Worm (Caenorhabditis elegans) whole organism, L2 larva: ENCODE results near the gene Y75B12B.13.

Source experiments
- F13H6.1 ChIP-seq: sonication (generic microtip); optimal IDR thresholded peaks from 2 replicates; lab custom pipeline; 2016; ENCODE audit warnings: missing genetic modification characterization, missing compliant biosample characterization
- R02D3.7 ChIP-seq: fragments of 150-350 bp; optimal IDR thresholded peaks from 2 replicates; lab custom pipeline; 2014; ENCODE audit warnings: missing biosample characterization, missing genetic modification characterization
- Y55F3AM.14 ChIP-seq: fragments of 200-800 bp; sonication (Bioruptor generic); optimal IDR thresholded peaks from 2 replicates; lab custom pipeline; 2018; ENCODE audit warnings: mild to moderate bottlenecking, missing genetic modification characterization, missing compliant biosample characterization
- aly-2 ChIP-seq: fragments of 150-350 bp; optimal IDR thresholded peaks from 2 replicates; lab custom pipeline; 2014; ENCODE audit warnings: missing biosample characterization, missing genetic modification characterization
- ama-1 ChIP-seq: fragments of 150-350 bp; optimal IDR thresholded peaks from 2 replicates; lab custom pipeline; 2018; ENCODE audit warnings: inconsistent platforms
- ceh-82 ChIP-seq: fragments of 150-350 bp; optimal IDR thresholded peaks from 2 replicates; lab custom pipeline; 2014; ENCODE audit warnings: missing biosample characterization, missing genetic modification characterization
- egl-27 ChIP-seq: sonication (generic microtip); optimal IDR thresholded peaks from 3 replicates; lab custom pipeline; 2017; ENCODE audit warnings: missing biosample characterization, missing genetic modification reagents, missing genetic modification characterization
- elt-3 ChIP-seq: sonication (generic microtip); optimal IDR thresholded peaks from 2 replicates; lab custom pipeline; 2017; ENCODE audit warnings: missing biosample characterization, missing genetic modification characterization
- fos-1 ChIP-seq: fragments of 150-350 bp; optimal IDR thresholded peaks from 2 replicates; lab custom pipeline; 2014; ENCODE audit warnings: missing biosample characterization, missing genetic modification characterization
- gmeb-1 ChIP-seq: fragments of 150-350 bp; optimal IDR thresholded peaks from 2 replicates; lab custom pipeline; 2014; ENCODE audit warnings: missing biosample characterization, missing genetic modification characterization
- lin-11 ChIP-seq: fragments of 150-350 bp; sonication (generic microtip); optimal IDR thresholded peaks from 2 replicates; lab custom pipeline; 2014; ENCODE audit warnings: missing biosample characterization, missing genetic modification characterization, inconsistent platforms, mixed read lengths
- lin-13 ChIP-seq: fragments of 150-350 bp; optimal IDR thresholded peaks from 2 replicates; lab custom pipeline; 2014; ENCODE audit warnings: missing biosample characterization, missing genetic modification reagents, missing genetic modification characterization
- lin-39 ChIP-seq: fragments of 150-350 bp; optimal IDR thresholded peaks from 2 replicates; lab custom pipeline; 2014; ENCODE audit warnings: missing biosample characterization, missing genetic modification reagents, missing genetic modification characterization
- mab-5 ChIP-seq: fragments of 150-350 bp; optimal IDR thresholded peaks from 2 replicates; lab custom pipeline; 2014; ENCODE audit warnings: missing biosample characterization, missing genetic modification characterization
- mbf-1 ChIP-seq: sonication (generic microtip); optimal IDR thresholded peaks from 2 replicates; lab custom pipeline; 2017; ENCODE audit warnings: missing biosample characterization, missing genetic modification characterization
- nhr-10 ChIP-seq: sonication (generic microtip); optimal IDR thresholded peaks from 2 replicates; lab custom pipeline; 2017; ENCODE audit warnings: missing biosample characterization, missing genetic modification characterization
- nhr-11 ChIP-seq: fragments of 150-350 bp; optimal IDR thresholded peaks from 2 replicates; lab custom pipeline; 2014; ENCODE audit warnings: missing biosample characterization, missing genetic modification characterization
- nhr-129 ChIP-seq: fragments of 150-350 bp; optimal IDR thresholded peaks from 2 replicates; lab custom pipeline; 2014; ENCODE audit warnings: missing biosample characterization, missing genetic modification characterization
- nhr-21 ChIP-seq: fragments of 150-350 bp; optimal IDR thresholded peaks from 2 replicates; lab custom pipeline; 2014; ENCODE audit warnings: missing biosample characterization, missing genetic modification characterization
- nhr-23 ChIP-seq: fragments of 150-350 bp; optimal IDR thresholded peaks from 2 replicates; lab custom pipeline; 2014; ENCODE audit warnings: missing biosample characterization, missing genetic modification reagents, missing genetic modification characterization
- nhr-237 ChIP-seq: fragments of 150-350 bp; optimal IDR thresholded peaks from 2 replicates; lab custom pipeline; 2014; ENCODE audit warnings: missing biosample characterization, missing genetic modification characterization
- nhr-6 ChIP-seq: fragments of 150-350 bp; optimal IDR thresholded peaks from 2 replicates; lab custom pipeline; 2014; ENCODE audit warnings: missing biosample characterization, missing genetic modification characterization
- peb-1 ChIP-seq: fragments of 150-350 bp; optimal IDR thresholded peaks from 2 replicates; lab custom pipeline; 2014; ENCODE audit warnings: missing biosample characterization, missing genetic modification characterization
- skn-1 ChIP-seq: sonication (generic microtip); optimal IDR thresholded peaks from 2 replicates; lab custom pipeline; 2017; ENCODE audit warnings: missing biosample characterization, missing genetic modification characterization
- sma-3 ChIP-seq: sonication (generic microtip); optimal IDR thresholded peaks from 2 replicates; lab custom pipeline; 2016; ENCODE audit warnings: missing genetic modification reagents, missing genetic modification characterization, missing compliant biosample characterization
- sma-9 ChIP-seq, 2 experiments: fragments of 150-350 bp in 1 of 2; sonication (generic microtip) in 1 of 2; optimal IDR thresholded peaks; 2 replicates each; lab custom pipeline; 2014 to 2016; ENCODE audit warnings: missing genetic modification characterization in 2 of 2, mild to moderate bottlenecking in 1 of 2, missing biosample characterization in 1 of 2, missing compliant biosample characterization in 1 of 2, missing genetic modification reagents in 1 of 2, moderate library complexity in 1 of 2
- snpc-4 ChIP-seq: fragments of 150-350 bp; optimal IDR thresholded peaks from 2 replicates; lab custom pipeline; 2014; ENCODE audit warnings: missing biosample characterization, missing genetic modification characterization
- unc-55 ChIP-seq: fragments of 150-350 bp; sonication (generic microtip); optimal IDR thresholded peaks from 3 replicates; lab custom pipeline; 2014; ENCODE audit warnings: missing biosample characterization, missing genetic modification reagents, missing genetic modification characterization
- unc-62 ChIP-seq: fragments of 150-350 bp; optimal IDR thresholded peaks from 2 replicates; lab custom pipeline; 2014; ENCODE audit warnings: missing biosample characterization, missing genetic modification reagents, missing genetic modification characterization
- zag-1 ChIP-seq: fragments of 150-350 bp; optimal IDR thresholded peaks from 2 replicates; lab custom pipeline; 2014; ENCODE audit warnings: missing biosample characterization, missing genetic modification characterization
- ztf-1 ChIP-seq: fragments of 200-800 bp; sonication (Bioruptor generic); conservative IDR thresholded peaks from 2 replicates; pipeline ENCODE4 v1.3.6; 2022; ENCODE audit warnings: missing genetic modification characterization, missing compliant biosample characterization
- ztf-11 ChIP-seq: sonication (generic microtip); optimal IDR thresholded peaks from 2 replicates; lab custom pipeline; 2017; ENCODE audit warnings: missing biosample characterization, missing genetic modification characterization
- ztf-4 ChIP-seq: fragments of 150-350 bp; optimal IDR thresholded peaks from 2 replicates; lab custom pipeline; 2014; ENCODE audit warnings: missing biosample characterization, missing genetic modification characterization

The Y75B12B.13 gene

DNA sequence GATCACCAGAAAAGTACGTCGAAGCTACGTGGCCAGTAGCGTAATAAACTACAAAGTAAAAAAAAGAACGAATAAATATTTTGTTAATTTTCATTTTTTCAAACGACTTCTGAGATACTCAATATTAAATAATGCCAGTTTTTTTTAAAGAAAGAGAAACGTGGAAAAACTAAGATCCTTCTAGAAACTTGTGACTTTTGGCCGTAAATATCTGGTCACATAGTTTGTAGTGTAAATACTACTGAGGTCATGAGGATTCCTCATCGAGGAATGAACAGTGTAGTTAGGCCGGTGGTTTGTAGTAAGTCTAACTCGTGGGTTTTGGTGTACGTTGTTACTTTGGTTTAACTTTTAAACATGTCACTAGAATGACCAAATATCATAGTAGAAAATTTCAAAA is 25.8 kb downstream of the Y75B12B.13 start:
- TF ChIP-seq nhr-129, result peak; percentile 13
- TF ChIP-seq, all 48 proteins: peak for 1; not testable (repeated sequence) for 47

DNA sequence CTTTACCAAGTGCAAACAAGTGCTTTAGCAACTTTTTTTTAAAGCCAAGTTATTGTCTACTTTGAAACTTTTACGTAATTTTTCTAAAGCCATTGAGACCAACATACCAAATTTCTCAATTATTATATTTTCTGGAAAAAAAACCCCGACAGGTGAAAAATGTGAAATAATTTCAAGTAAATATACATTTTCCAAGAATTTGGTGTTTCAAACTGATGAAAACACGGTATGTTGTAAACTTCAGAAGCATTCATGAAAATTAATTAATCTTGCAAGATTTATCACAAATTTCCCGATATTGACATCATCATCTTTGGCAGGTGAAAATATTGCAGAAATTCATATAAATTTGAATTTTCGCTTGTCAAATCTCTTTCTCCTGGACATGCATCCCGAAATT is 31.1 kb downstream of the Y75B12B.13 start, which contains the start of gene srz-11:
TSS of gene srz-11 (plus strand) at position 386 of the 400 bp plus-strand sequence.
- no peak for TF ChIP-seq aly-2 (tag; lab: Kevin White, UChicago)

DNA sequence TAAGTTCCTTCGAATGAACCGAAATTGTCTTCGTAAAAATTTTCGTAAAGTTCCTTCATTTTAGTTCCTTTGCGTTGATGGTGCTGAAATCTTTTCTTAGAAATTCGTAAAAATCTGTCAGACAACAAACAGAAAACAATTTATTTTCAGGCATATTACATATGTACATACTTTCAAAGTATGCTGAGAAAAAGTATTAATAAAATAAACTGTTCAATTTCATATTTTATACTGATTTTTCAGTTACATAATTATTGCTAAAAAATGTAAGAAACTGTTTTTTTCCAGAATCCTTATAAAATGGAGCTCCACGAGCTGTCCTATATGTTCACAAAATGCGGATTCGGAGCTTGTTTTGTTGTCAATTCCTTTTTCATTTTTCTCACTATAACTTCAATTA is 35.1 kb downstream of the Y75B12B.13 start, which contains the start of gene str-45:
TSS of gene str-45 (plus strand) at position 301 of the 400 bp plus-strand sequence.
- TF ChIP-seq ztf-1 (GFP tag; lab: Robert Waterston, UW) (no peak), skn-1 (tag; lab: Kevin White, UChicago) (no peak), nhr-10 (tag; lab: Kevin White, UChicago) (no peak), ztf-11 (tag; lab: Kevin White, UChicago) (no peak), zag-1 (tag; lab: Kevin White, UChicago) (no peak), unc-62 (GFP tag; lab: Kevin White, UChicago) (no peak), lin-11 (tag; lab: Kevin White, UChicago) (no peak), ztf-4 (tag; lab: Kevin White, UChicago) (no peak), R02D3.7 (tag; lab: Kevin White, UChicago) (no peak), nhr-21 (tag; lab: Kevin White, UChicago) (no peak), Y55F3AM.14 (GFP tag; lab: Kevin White, UChicago) (no peak), gmeb-1 (tag; lab: Kevin White, UChicago) (no peak), peb-1 (no peak)

DNA sequence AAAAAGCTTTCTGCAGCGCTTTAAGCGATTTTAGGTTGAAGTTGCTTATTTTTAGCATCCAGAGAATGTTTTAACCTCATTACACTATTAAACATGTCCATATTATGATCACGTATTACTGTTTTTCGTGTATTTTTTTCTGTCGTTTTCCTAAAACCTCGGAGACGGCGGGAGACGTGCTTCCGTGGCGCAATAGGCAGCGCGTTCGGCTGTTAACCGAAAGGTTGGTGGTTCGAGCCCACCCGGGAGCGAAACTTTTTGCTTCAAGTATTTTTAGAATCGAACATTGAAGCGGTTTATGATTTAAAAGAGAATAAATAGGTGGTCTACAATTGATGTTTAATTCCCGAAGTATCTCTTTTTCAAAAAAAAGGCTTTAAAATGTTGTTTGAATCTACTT is 37.3 kb downstream of the Y75B12B.13 start:
- TF ChIP-seq fos-1 (tag; lab: Kevin White, UChicago) (peak; percentile 8), unc-55 (GFP tag; lab: Kevin White, UChicago) (no peak), sma-9 (GFP tag; optimal IDR thresholded peaks at IDR 0.05; lab: Kevin White, UChicago) (no peak), sma-9 (tag; optimal IDR thresholded peaks at IDR 0.05; lab: Kevin White, UChicago) (no peak), sma-3 (GFP tag; lab: Kevin White, UChicago) (peak; percentile 22)
- TF ChIP-seq, all 48 proteins: peak for 2

DNA sequence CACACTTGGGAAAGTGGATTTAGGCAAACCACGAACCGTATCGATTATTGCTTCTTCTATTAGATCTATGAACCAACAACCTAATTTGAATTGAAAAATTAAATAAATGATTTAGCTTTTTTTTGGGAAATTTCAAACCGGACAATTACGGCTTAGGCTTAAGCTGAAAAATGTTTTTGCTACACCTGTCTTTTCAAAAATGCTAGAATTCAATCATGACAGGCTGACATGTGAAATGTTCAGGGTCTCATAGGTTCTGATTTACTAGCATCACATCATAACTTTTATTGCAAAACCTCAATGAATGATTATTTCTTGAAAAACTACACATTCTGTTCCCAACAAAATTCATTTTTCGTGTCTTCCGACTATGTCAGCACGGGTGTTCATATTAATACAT is 40.5 kb downstream of the Y75B12B.13 start, which contains the start of gene srh-55:
TSS of gene srh-55 (plus strand) at position 301 of the 400 bp plus-strand sequence.
- TF ChIP-seq lin-13 (no peak), F13H6.1 (tag; lab: Kevin White, UChicago) (no peak)

DNA sequence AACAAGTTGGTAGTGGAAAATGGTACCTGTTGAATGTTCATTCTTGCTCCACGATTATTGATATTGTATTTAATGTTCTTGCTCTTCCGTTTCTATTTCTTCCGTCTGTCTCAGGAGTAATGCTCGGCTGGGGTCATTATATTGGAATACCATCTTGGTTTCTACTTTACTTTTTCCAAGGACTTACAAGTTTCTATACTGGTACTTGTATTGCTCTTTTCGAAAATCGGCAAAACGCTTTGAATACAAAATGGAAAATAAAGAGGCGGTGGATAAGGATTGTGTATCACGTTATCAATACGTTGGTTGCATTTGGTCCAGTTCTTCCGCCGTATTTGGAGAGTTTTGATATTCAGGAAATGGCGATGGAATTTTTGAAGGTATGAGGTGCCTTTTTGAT is 41.8 kb downstream of the Y75B12B.13 start:
- TF ChIP-seq egl-27 (tag; lab: Kevin White, UChicago) (no peak), snpc-4 (no peak), F13H6.1 (tag; lab: Kevin White, UChicago) (no peak), nhr-23 (tag; lab: Kevin White, UChicago) (no peak), aly-2 (tag; lab: Kevin White, UChicago) (no peak), mab-5 (no peak), nhr-237 (tag; lab: Kevin White, UChicago) (no peak), R02D3.7 (tag; lab: Kevin White, UChicago) (no peak), nhr-6 (tag; lab: Kevin White, UChicago) (no peak), ama-1 (lab: Kevin White, UChicago) (no peak), mbf-1 (tag; lab: Kevin White, UChicago) (no peak), lin-39 (tag; lab: Kevin White, UChicago) (no peak), nhr-11 (tag; lab: Kevin White, UChicago) (no peak), lin-11 (tag; lab: Kevin White, UChicago) (no peak), sma-3 (GFP tag; lab: Kevin White, UChicago) (no peak), nhr-21 (tag; lab: Kevin White, UChicago) (no peak), elt-3 (tag; lab: Kevin White, UChicago) (no peak), ceh-82 (no peak), Y55F3AM.14 (GFP tag; lab: Kevin White, UChicago) (no peak)
